Fruit fly (Drosophila melanogaster): Measurements from ENCODE around the gene Pus1.

The Pus1 gene

dm6 chr3R:20548255-20548654, 44.2 kb downstream of the Pus1 start (continued):
- TF ChIP-seq ac (GFP tag; optimal IDR thresholded peaks at IDR 0.05) (peak; percentile 26), CG17385 (GFP tag; optimal IDR thresholded peaks at IDR 0.05) (no peak), CG6689 (GFP tag; IDR thresholded peaks at IDR 0.05) (no peak), insv (GFP tag; optimal IDR thresholded peaks at IDR 0.05) (no peak), sens (GFP tag) (peak; percentile 88), CG9727 (GFP tag; optimal IDR thresholded peaks at IDR 0.05) (peak; percentile 52), CG31365 (tag; optimal IDR thresholded peaks at IDR 0.05) (no peak), stwl (tag; optimal IDR thresholded peaks at IDR 0.05) (peak; percentile 19), CG15696 (tag; optimal IDR thresholded peaks at IDR 0.05) (peak; percentile 76), Elba2 (GFP tag; optimal IDR thresholded peaks at IDR 0.05) (no peak), CG34376 (GFP tag; optimal IDR thresholded peaks at IDR 0.05) (peak; percentile 22), tx (GFP tag; optimal IDR thresholded peaks at IDR 0.05) (no peak), CG14710 (tag; optimal IDR thresholded peaks at IDR 0.05) (peak; percentile 0), Hr78 (GFP tag; optimal IDR thresholded peaks at IDR 0.05) (peak in 1 of 2 experiments; percentile 77), tll (GFP tag; optimal IDR thresholded peaks at IDR 0.05) (no peak), yki (optimal IDR thresholded peaks at IDR 0.05) (no peak), odd (GFP tag; optimal IDR thresholded peaks at IDR 0.05) (peak; percentile 54), CG8290 (GFP tag; optimal IDR thresholded peaks at IDR 0.05) (no peak), CG8290 (tag; optimal IDR thresholded peaks at IDR 0.05) (peak in 1 of 2 experiments; percentile 22), CTCF (GFP tag; optimal IDR thresholded peaks at IDR 0.05) (no peak), row (GFP tag; IDR thresholded peaks at IDR 0.05) (no peak), Med (GFP tag) (peak; percentile 80), lilli (GFP tag; optimal IDR thresholded peaks at IDR 0.05) (no peak), lola (GFP tag; optimal IDR thresholded peaks at IDR 0.05) (peak in 1 of 3 experiments; percentile 35), CG15269 (tag; optimal IDR thresholded peaks at IDR 0.05) (no peak)

dm6 chr3R:20547758-20548157, 44.7 kb downstream of the Pus1 start:
- no peak for TF ChIP-seq Ets65A (GFP tag)
- TF ChIP-seq Drgx (GFP tag; IDR thresholded peaks at IDR 0.05), result peak; percentile 49
- TF ChIP-seq cg (GFP tag; optimal IDR thresholded peaks at IDR 0.05), result peak; percentile 40
- TF ChIP-seq CG31365 (tag; optimal IDR thresholded peaks at IDR 0.05), result no peak
- peak; percentile 13 for TF ChIP-seq nom (GFP tag; optimal IDR thresholded peaks at IDR 0.05)

dm6 chr3R:20546662-20547620, 45.5 kb downstream of the Pus1 start:
- TF ChIP-seq eve (GFP tag; optimal IDR thresholded peaks at IDR 0.05), result peak in 1 of 2 experiments; percentile 27
- TF ChIP-seq PHDP (tag; optimal IDR thresholded peaks at IDR 0.05), result no peak
- TF ChIP-seq ATbp (GFP tag; optimal IDR thresholded peaks at IDR 0.05), result peak; percentile 4
- TF ChIP-seq Mes4 (GFP tag; optimal IDR thresholded peaks at IDR 0.05), result no peak
- no peak for TF ChIP-seq CG16863 (GFP tag; optimal IDR thresholded peaks at IDR 0.05)
- peak; percentile 36 for TF ChIP-seq gem (tag; optimal IDR thresholded peaks at IDR 0.05)
- TF ChIP-seq gfzf (GFP tag; optimal IDR thresholded peaks at IDR 0.05), result no peak
- TF ChIP-seq NFAT (GFP tag; IDR thresholded peaks at IDR 0.05), result no peak
- no peak for TF ChIP-seq Bteb2 (GFP tag; optimal IDR thresholded peaks at IDR 0.05)
- TF ChIP-seq B-H1 (GFP tag; IDR thresholded peaks at IDR 0.05), result no peak
- TF ChIP-seq eyg (GFP tag; optimal IDR thresholded peaks at IDR 0.05), result no peak
- peak; percentile 26; the same call in 1 of the 2 replicates for TF ChIP-seq CG31441 (GFP tag; IDR thresholded peaks at IDR 0.05)
- no peak for TF ChIP-seq vfl (GFP tag; optimal IDR thresholded peaks at IDR 0.05)
- no peak for TF ChIP-seq gcm2 (GFP tag; optimal IDR thresholded peaks at IDR 0.05)
- no peak for TF ChIP-seq CG6854 (GFP tag; optimal IDR thresholded peaks at IDR 0.05)
- peak; percentile 78; the same call in 2 of the 3 replicates for TF ChIP-seq sr (GFP tag; IDR thresholded peaks at IDR 0.05)
- peak; percentile 15 for TF ChIP-seq CG3281 (GFP tag; optimal IDR thresholded peaks at IDR 0.05)
- no peak for TF ChIP-seq CG18764 (GFP tag; optimal IDR thresholded peaks at IDR 0.05)
- no peak for TF ChIP-seq abd-A (tag; optimal IDR thresholded peaks at IDR 0.05)
- peak; percentile 30 for TF ChIP-seq CG18619 (GFP tag; optimal IDR thresholded peaks at IDR 0.05)

All from whole organism, embryonic.